1 fruit fly cellular context compared by ENCODE assay signal in genomic region chrX:2041981-2042847, dm6.
TF ChIP-seq lines count a peak whose summit lies in the region.

TSS of gene Actn (minus strand) at chrX:2042311.
TSS of gene usp (minus strand) at chrX:2042311.

TF ChIP-seq in whole organism, embryonic, 481 proteins besides CTCF, POLR2A, EP300 and RAD21 (continued from another document and continues in another):
- TF ChIP-seq CG9609 (GFP tag; optimal IDR thresholded peaks at IDR 0.05; lab: Kevin White, UChicago): no peak
- no peak for TF ChIP-seq CG12236 (GFP tag; optimal IDR thresholded peaks at IDR 0.05; lab: Kevin White, UChicago)
- no peak for TF ChIP-seq fd3F (GFP tag; optimal IDR thresholded peaks at IDR 0.05; lab: Kevin White, UChicago)
- TF ChIP-seq Hr3 (GFP tag; optimal IDR thresholded peaks at IDR 0.05; lab: Kevin White, UChicago): peak; percentile 0
- no peak for TF ChIP-seq grn (GFP tag; optimal IDR thresholded peaks at IDR 0.05; lab: Kevin White, UChicago)
- no peak for TF ChIP-seq CG6175 (GFP tag; IDR thresholded peaks at IDR 0.05; lab: Robert Waterston, UW)
- TF ChIP-seq tio (GFP tag; optimal IDR thresholded peaks at IDR 0.05; lab: Kevin White, UChicago): no peak
- peak; percentile 17 for TF ChIP-seq CG12769 (tag; optimal IDR thresholded peaks at IDR 0.05; lab: Kevin White, UChicago)
- TF ChIP-seq CG12104 (GFP tag; optimal IDR thresholded peaks at IDR 0.05; lab: Kevin White, UChicago): no peak
- TF ChIP-seq CG10267 (tag; optimal IDR thresholded peaks at IDR 0.05; lab: Kevin White, UChicago): peak; percentile 36
- TF ChIP-seq Stat92E (GFP tag; optimal IDR thresholded peaks at IDR 0.05; lab: Kevin White, UChicago): peak in 1 of 3 experiments; percentile 80
- no peak for TF ChIP-seq CG13894 (tag; optimal IDR thresholded peaks at IDR 0.05; lab: Kevin White, UChicago)
- no peak for TF ChIP-seq Doc3 (GFP tag; IDR thresholded peaks at IDR 0.05; lab: Robert Waterston, UW; ENCODE audit: partially characterized antibody)
- no peak for TF ChIP-seq NC2α (GFP tag; optimal IDR thresholded peaks at IDR 0.05; lab: Kevin White, UChicago)
- no peak for TF ChIP-seq CG14965 (GFP tag; optimal IDR thresholded peaks at IDR 0.05; lab: Kevin White, UChicago; ENCODE audit: borderline replicate concordance)
- peak; percentile 44 for TF ChIP-seq nmo (GFP tag; optimal IDR thresholded peaks at IDR 0.05; lab: Kevin White, UChicago)
- no peak for TF ChIP-seq NC2β (GFP tag; optimal IDR thresholded peaks at IDR 0.05; lab: Kevin White, UChicago)
- TF ChIP-seq esg (GFP tag; conservative IDR thresholded peaks at IDR 0.05; lab: Robert Waterston, UW): no peak
- TF ChIP-seq Nf-YC (tag; optimal IDR thresholded peaks at IDR 0.05; lab: Kevin White, UChicago): peak; percentile 16
- no peak for TF ChIP-seq pum (GFP tag; optimal IDR thresholded peaks at IDR 0.05; lab: Kevin White, UChicago)
- TF ChIP-seq sima (GFP tag; optimal IDR thresholded peaks at IDR 0.05; lab: Kevin White, UChicago): no peak
- TF ChIP-seq Elba2 (GFP tag; optimal IDR thresholded peaks at IDR 0.05; lab: Kevin White, UChicago): no peak
- TF ChIP-seq BtbVII (GFP tag; optimal IDR thresholded peaks at IDR 0.05; lab: Kevin White, UChicago): no peak
- TF ChIP-seq CG5953 (GFP tag; IDR thresholded peaks at IDR 0.05; lab: Robert Waterston, UW): no peak
- no peak for TF ChIP-seq danr (GFP tag; IDR thresholded peaks at IDR 0.05; lab: Robert Waterston, UW)
- no peak for TF ChIP-seq repo (GFP tag; optimal IDR thresholded peaks at IDR 0.05; lab: Kevin White, UChicago)
- no peak for TF ChIP-seq CG4854 (GFP tag; optimal IDR thresholded peaks at IDR 0.05; lab: Kevin White, UChicago)
- no peak for TF ChIP-seq CG17568 (GFP tag; optimal IDR thresholded peaks at IDR 0.05; lab: Kevin White, UChicago)
- TF ChIP-seq ham (GFP tag; IDR thresholded peaks at IDR 0.05; lab: Robert Waterston, UW): no peak
- peak; percentile 13; the same call in 1 of the 3 replicates for TF ChIP-seq zfh1 (GFP tag; IDR thresholded peaks at IDR 0.05; lab: Robert Waterston, UW)
- no peak for TF ChIP-seq CG4360 (GFP tag; IDR thresholded peaks at IDR 0.05; lab: Robert Waterston, UW)
- no peak for TF ChIP-seq knrl (GFP tag; IDR thresholded peaks at IDR 0.05; lab: Robert Waterston, UW; ENCODE audit: partially characterized antibody)
- TF ChIP-seq CG15479 (GFP tag; optimal IDR thresholded peaks at IDR 0.05; lab: Kevin White, UChicago): peak; percentile 16
- TF ChIP-seq Pdp1 (GFP tag; optimal IDR thresholded peaks at IDR 0.05; lab: Kevin White, UChicago): peak in 1 of 2 experiments; percentile 27
- TF ChIP-seq seq (GFP tag; IDR thresholded peaks at IDR 0.05; lab: Robert Waterston, UW): 0 out of 2 replicates have a peak, but pooled peaks have one; percentile 10
- no peak for TF ChIP-seq CG9437 (GFP tag; optimal IDR thresholded peaks at IDR 0.05; lab: Kevin White, UChicago)
- TF ChIP-seq fd64A (GFP tag; optimal IDR thresholded peaks at IDR 0.05; lab: Kevin White, UChicago): no peak
- no peak for TF ChIP-seq CG15011 (GFP tag; optimal IDR thresholded peaks at IDR 0.05; lab: Kevin White, UChicago)
- TF ChIP-seq CG1024 (GFP tag; IDR thresholded peaks at IDR 0.05; lab: Robert Waterston, UW): peak; percentile 63
- TF ChIP-seq fru (optimal IDR thresholded peaks at IDR 0.05; lab: Kevin White, UChicago): no peak
- no peak for TF ChIP-seq CG8290 (GFP tag; optimal IDR thresholded peaks at IDR 0.05; lab: Kevin White, UChicago)
- TF ChIP-seq CG8290 (tag; optimal IDR thresholded peaks at IDR 0.05; lab: Kevin White, UChicago): peak in 1 of 2 experiments; percentile 57
- TF ChIP-seq ssp (GFP tag; IDR thresholded peaks at IDR 0.05; lab: Robert Waterston, UW): peak; percentile 92
- no peak for TF ChIP-seq ap (GFP tag; IDR thresholded peaks at IDR 0.05; lab: Robert Waterston, UW)
- TF ChIP-seq CG17359 (tag; optimal IDR thresholded peaks at IDR 0.05; lab: Kevin White, UChicago): peak; percentile 8
- peak; percentile 75 for TF ChIP-seq vvl (GFP tag; IDR thresholded peaks at IDR 0.05; lab: Robert Waterston, UW)
- peak; percentile 50 for TF ChIP-seq CG31441 (GFP tag; IDR thresholded peaks at IDR 0.05; lab: Robert Waterston, UW)
- no peak for TF ChIP-seq CG7271 (tag; optimal IDR thresholded peaks at IDR 0.05; lab: Kevin White, UChicago)
- TF ChIP-seq CG1647 (GFP tag; optimal IDR thresholded peaks at IDR 0.05; lab: Kevin White, UChicago): no peak
- no peak for TF ChIP-seq ATbp (GFP tag; optimal IDR thresholded peaks at IDR 0.05; lab: Kevin White, UChicago)
- TF ChIP-seq Kr (GFP tag; optimal IDR thresholded peaks at IDR 0.05; lab: Kevin White, UChicago): no peak
- TF ChIP-seq pita (GFP tag; optimal IDR thresholded peaks at IDR 0.05; lab: Kevin White, UChicago): no peak
- no peak for TF ChIP-seq Bdp1 (GFP tag; optimal IDR thresholded peaks at IDR 0.05; lab: Kevin White, UChicago)
- TF ChIP-seq CG15514 (GFP tag; optimal IDR thresholded peaks at IDR 0.05; lab: Kevin White, UChicago): peak; percentile 96
- TF ChIP-seq yki (optimal IDR thresholded peaks at IDR 0.05; lab: Kevin White, UChicago): no peak
- no peak for TF ChIP-seq gt (GFP tag; IDR thresholded peaks at IDR 0.05; lab: Robert Waterston, UW)
- no peak for TF ChIP-seq CG1832 (GFP tag; optimal IDR thresholded peaks at IDR 0.05; lab: Kevin White, UChicago)
- no peak for TF ChIP-seq CG10147 (GFP tag; optimal IDR thresholded peaks at IDR 0.05; lab: Kevin White, UChicago)
- no peak for TF ChIP-seq btn (GFP tag; optimal IDR thresholded peaks at IDR 0.05; lab: Kevin White, UChicago)
- TF ChIP-seq toy (GFP tag; IDR thresholded peaks at IDR 0.05; lab: Robert Waterston, UW): no peak
- no peak for TF ChIP-seq sisA (GFP tag; IDR thresholded peaks at IDR 0.05; lab: Robert Waterston, UW)
- no peak for TF ChIP-seq dysf (GFP tag; IDR thresholded peaks at IDR 0.05; lab: Robert Waterston, UW)
- TF ChIP-seq CG30020 (tag; optimal IDR thresholded peaks at IDR 0.05; lab: Kevin White, UChicago): peak; percentile 91
- no peak for TF ChIP-seq eve (GFP tag; optimal IDR thresholded peaks at IDR 0.05; lab: Kevin White, UChicago)
- no peak for TF ChIP-seq jumu (GFP tag; optimal IDR thresholded peaks at IDR 0.05; lab: Kevin White, UChicago)
- TF ChIP-seq CG2120 (GFP tag; optimal IDR thresholded peaks at IDR 0.05; lab: Kevin White, UChicago): peak; percentile 26
- TF ChIP-seq CrebB (tag; optimal IDR thresholded peaks at IDR 0.05; lab: Kevin White, UChicago): no peak
- TF ChIP-seq CG16813 (GFP tag; IDR thresholded peaks at IDR 0.05; lab: Robert Waterston, UW; ENCODE audit: partially characterized antibody): no peak
- peak; percentile 16 for TF ChIP-seq dmrt11E (tag; optimal IDR thresholded peaks at IDR 0.05; lab: Kevin White, UChicago)
- no peak for TF ChIP-seq CG6272 (GFP tag; IDR thresholded peaks at IDR 0.05; lab: Robert Waterston, UW)
- TF ChIP-seq cwo (GFP tag; optimal IDR thresholded peaks at IDR 0.05; lab: Kevin White, UChicago): no peak
- peak; percentile 51; the same call in 1 of the 2 replicates for TF ChIP-seq CG14014 (GFP tag; IDR thresholded peaks at IDR 0.05; lab: Robert Waterston, UW)
- TF ChIP-seq CG17361 (GFP tag; IDR thresholded peaks at IDR 0.05; lab: Robert Waterston, UW): peak; percentile 48; the same call in 2 of the 3 replicates
- no peak for TF ChIP-seq Ssrp (tag; optimal IDR thresholded peaks at IDR 0.05; lab: Kevin White, UChicago)
- no peak for TF ChIP-seq CG6813 (GFP tag; optimal IDR thresholded peaks at IDR 0.05; lab: Kevin White, UChicago)
- no peak for TF ChIP-seq CG3726 (GFP tag; IDR thresholded peaks at IDR 0.05; lab: Robert Waterston, UW)
- TF ChIP-seq zf30C (GFP tag; optimal IDR thresholded peaks at IDR 0.05; lab: Kevin White, UChicago): no peak
- no peak for TF ChIP-seq bigmax (GFP tag; optimal IDR thresholded peaks at IDR 0.05; lab: Kevin White, UChicago)
- no peak for TF ChIP-seq tll (GFP tag; optimal IDR thresholded peaks at IDR 0.05; lab: Kevin White, UChicago)
- TF ChIP-seq Hr39 (optimal IDR thresholded peaks at IDR 0.05; lab: Kevin White, UChicago): no peak
- TF ChIP-seq Xbp1 (GFP tag; optimal IDR thresholded peaks at IDR 0.05; lab: Kevin White, UChicago): peak; percentile 28
- no peak for TF ChIP-seq CG17186 (GFP tag; optimal IDR thresholded peaks at IDR 0.05; lab: Kevin White, UChicago)
- peak; percentile 41 for TF ChIP-seq BEAF-32 (GFP tag; optimal IDR thresholded peaks at IDR 0.05; lab: Kevin White, UChicago)
- peak; percentile 29 for TF ChIP-seq cg (GFP tag; optimal IDR thresholded peaks at IDR 0.05; lab: Kevin White, UChicago)
- TF ChIP-seq Abd-B (GFP tag; optimal IDR thresholded peaks at IDR 0.05; lab: Kevin White, UChicago): no peak
- TF ChIP-seq CG18476 (GFP tag; optimal IDR thresholded peaks at IDR 0.05; lab: Kevin White, UChicago): no peak
- TF ChIP-seq Hand (GFP tag; optimal IDR thresholded peaks at IDR 0.05; lab: Kevin White, UChicago): no peak
- TF ChIP-seq tna (GFP tag; IDR thresholded peaks at IDR 0.05; lab: Robert Waterston, UW; ENCODE audit: partially characterized antibody): no peak
- no peak for TF ChIP-seq Rx (GFP tag; IDR thresholded peaks at IDR 0.05; lab: Robert Waterston, UW)
- no peak for TF ChIP-seq ash1 (GFP tag; optimal IDR thresholded peaks at IDR 0.05; lab: Kevin White, UChicago)
- no peak for TF ChIP-seq CG8765 (GFP tag; IDR thresholded peaks at IDR 0.05; lab: Robert Waterston, UW)
- no peak for TF ChIP-seq ara (GFP tag; IDR thresholded peaks at IDR 0.05; lab: Robert Waterston, UW)
- no peak for TF ChIP-seq maf-S (GFP tag; optimal IDR thresholded peaks at IDR 0.05; lab: Kevin White, UChicago)
- no peak for TF ChIP-seq CG4730 (GFP tag; IDR thresholded peaks at IDR 0.05; lab: Robert Waterston, UW)
- TF ChIP-seq CG11696 (GFP tag; IDR thresholded peaks at IDR 0.05; lab: Robert Waterston, UW): no peak
- no peak for TF ChIP-seq CG7928 (GFP tag; optimal IDR thresholded peaks at IDR 0.05; lab: Kevin White, UChicago)
- peak; percentile 56 for TF ChIP-seq CG11504 (tag; optimal IDR thresholded peaks at IDR 0.05; lab: Kevin White, UChicago)
- TF ChIP-seq kah (GFP tag; optimal IDR thresholded peaks at IDR 0.05; lab: Kevin White, UChicago): no peak
- no peak for TF ChIP-seq pan (optimal IDR thresholded peaks at IDR 0.05; lab: Kevin White, UChicago)
- no peak for TF ChIP-seq pan (GFP tag; optimal IDR thresholded peaks at IDR 0.05 in 1 of 2, IDR thresholded peaks at IDR 0.05 in 1 of 2)
- TF ChIP-seq trem (tag; optimal IDR thresholded peaks at IDR 0.05; lab: Kevin White, UChicago): peak; percentile 56
- TF ChIP-seq unc-4 (GFP tag; IDR thresholded peaks at IDR 0.05; lab: Robert Waterston, UW; ENCODE audit: partially characterized antibody): peak; percentile 45
- no peak for TF ChIP-seq pros (GFP tag; optimal IDR thresholded peaks at IDR 0.05; lab: Kevin White, UChicago)
- no peak for TF ChIP-seq Usf (GFP tag; optimal IDR thresholded peaks at IDR 0.05; lab: Kevin White, UChicago)
- no peak for TF ChIP-seq Hmx (GFP tag; optimal IDR thresholded peaks at IDR 0.05; lab: Kevin White, UChicago)
- no peak for TF ChIP-seq CG14860 (GFP tag; IDR thresholded peaks at IDR 0.05; lab: Robert Waterston, UW; ENCODE audit: partially characterized antibody)
- no peak for TF ChIP-seq pb (GFP tag; optimal IDR thresholded peaks at IDR 0.05; lab: Kevin White, UChicago)
- TF ChIP-seq CG1602 (GFP tag; optimal IDR thresholded peaks at IDR 0.05; lab: Kevin White, UChicago): no peak
- TF ChIP-seq CG3281 (GFP tag; optimal IDR thresholded peaks at IDR 0.05; lab: Kevin White, UChicago): no peak
- TF ChIP-seq CG8924 (tag; optimal IDR thresholded peaks at IDR 0.05; lab: Kevin White, UChicago): peak; percentile 29
- peak; percentile 22 for TF ChIP-seq dmrt99B (tag; optimal IDR thresholded peaks at IDR 0.05; lab: Kevin White, UChicago)
- TF ChIP-seq fd102C (GFP tag; optimal IDR thresholded peaks at IDR 0.05; lab: Kevin White, UChicago): no peak
- TF ChIP-seq CG12391 (tag; optimal IDR thresholded peaks at IDR 0.05; lab: Kevin White, UChicago): peak; percentile 53
- no peak for TF ChIP-seq wdn (GFP tag; IDR thresholded peaks at IDR 0.05; lab: Robert Waterston, UW)
- TF ChIP-seq vnd (GFP tag; IDR thresholded peaks at IDR 0.05; lab: Robert Waterston, UW; ENCODE audit: partially characterized antibody): no peak
- peak in 2 of 3 experiments; percentile 12 to 93 for TF ChIP-seq lola (GFP tag; optimal IDR thresholded peaks at IDR 0.05; lab: Kevin White, UChicago)
- TF ChIP-seq Nf-YB (GFP tag; optimal IDR thresholded peaks at IDR 0.05; lab: Kevin White, UChicago): no peak
- TF ChIP-seq chn (GFP tag; optimal IDR thresholded peaks at IDR 0.05; lab: Kevin White, UChicago): no peak
- no peak for TF ChIP-seq salm (tag; optimal IDR thresholded peaks at IDR 0.05; lab: Kevin White, UChicago)
- no peak for TF ChIP-seq CG9817 (tag; optimal IDR thresholded peaks at IDR 0.05; lab: Kevin White, UChicago)
- no peak for TF ChIP-seq az2 (GFP tag; optimal IDR thresholded peaks at IDR 0.05; lab: Kevin White, UChicago)
- TF ChIP-seq Oli (tag; optimal IDR thresholded peaks at IDR 0.05; lab: Kevin White, UChicago): peak; percentile 1
- no peak for TF ChIP-seq CG16863 (GFP tag; optimal IDR thresholded peaks at IDR 0.05; lab: Kevin White, UChicago)
- TF ChIP-seq jigr1 (GFP tag; IDR thresholded peaks at IDR 0.05; lab: Robert Waterston, UW): no peak
- peak; percentile 28 for TF ChIP-seq PHDP (tag; optimal IDR thresholded peaks at IDR 0.05; lab: Kevin White, UChicago)
- TF ChIP-seq ase (GFP tag; IDR thresholded peaks at IDR 0.05; lab: Robert Waterston, UW): no peak
- no peak for TF ChIP-seq MTF-1 (GFP tag; optimal IDR thresholded peaks at IDR 0.05; lab: Kevin White, UChicago; ENCODE audit: borderline replicate concordance)
- no peak for TF ChIP-seq CG43689 (GFP tag; IDR thresholded peaks at IDR 0.05; lab: Robert Waterston, UW)
- peak; percentile 38 for TF ChIP-seq zen (tag; optimal IDR thresholded peaks at IDR 0.05; lab: Kevin White, UChicago)
- TF ChIP-seq CG10209 (GFP tag; optimal IDR thresholded peaks at IDR 0.05; lab: Kevin White, UChicago): no peak
- peak; percentile 59 for TF ChIP-seq Lhr (GFP tag; optimal IDR thresholded peaks at IDR 0.05; lab: Kevin White, UChicago)
- no peak for TF ChIP-seq Fer1 (GFP tag; optimal IDR thresholded peaks at IDR 0.05; lab: Kevin White, UChicago)
- no peak for TF ChIP-seq D19B (GFP tag; optimal IDR thresholded peaks at IDR 0.05; lab: Kevin White, UChicago)
- TF ChIP-seq trh (GFP tag; optimal IDR thresholded peaks at IDR 0.05; lab: Kevin White, UChicago): no peak
- peak; percentile 22 for TF ChIP-seq Meics (GFP tag; optimal IDR thresholded peaks at IDR 0.05; lab: Kevin White, UChicago)
- no peak for TF ChIP-seq org-1 (GFP tag; optimal IDR thresholded peaks at IDR 0.05; lab: Kevin White, UChicago)
- no peak for TF ChIP-seq mam (GFP tag; optimal IDR thresholded peaks at IDR 0.05; lab: Kevin White, UChicago)
